Fruit fly (Drosophila melanogaster) whole organism, prepupa: ENCODE measurements around the gene CG11723.

Experiments used
- Eip75B ChIP-seq: fragments of 200-800 bp; sonication (Bioruptor generic); optimal IDR thresholded peaks from 3 replicates; lab custom pipeline; 2016; ENCODE audit warnings: missing biosample characterization, missing genetic modification characterization
- Ets96B ChIP-seq: fragments of 200-800 bp; optimal IDR thresholded peaks from 2 replicates; lab custom pipeline; 2019; ENCODE audit warnings: missing biosample characterization, mild to moderate bottlenecking, missing genetic modification characterization, moderate library complexity
- Hr38 ChIP-seq: sonication (Bioruptor generic); optimal IDR thresholded peaks from 2 replicates; lab custom pipeline; 2016; ENCODE audit warnings: missing biosample characterization, missing genetic modification characterization
- Hr39 ChIP-seq: fragments of 200-800 bp; sonication (Bioruptor generic); optimal IDR thresholded peaks from 2 replicates; lab custom pipeline; 2016; ENCODE audit warnings: missing biosample characterization, missing genetic modification characterization
- OdsH ChIP-seq: fragments of 200-800 bp; sonication (Bioruptor generic); optimal IDR thresholded peaks from 3 replicates; lab custom pipeline; 2016; ENCODE audit warnings: missing biosample characterization, missing genetic modification characterization
- cyc ChIP-seq: fragments of 200-800 bp; sonication (Bioruptor generic); optimal IDR thresholded peaks from 3 replicates; lab custom pipeline; 2016; ENCODE audit warnings: missing biosample characterization, missing genetic modification characterization
- dac ChIP-seq: fragments of 200-800 bp; sonication (Bioruptor generic); optimal IDR thresholded peaks from 2 replicates; lab custom pipeline; 2017; ENCODE audit warnings: missing biosample characterization, mild to moderate bottlenecking, missing genetic modification characterization
- esn ChIP-seq: fragments of 200-800 bp; sonication (Bioruptor generic); optimal IDR thresholded peaks from 2 replicates; lab custom pipeline; 2016; ENCODE audit warnings: missing biosample characterization, mild to moderate bottlenecking, missing genetic modification characterization, moderate library complexity
- fd85E ChIP-seq: fragments of 200-800 bp; sonication (Bioruptor generic); optimal IDR thresholded peaks from 3 replicates; lab custom pipeline; 2016; ENCODE audit warnings: missing biosample characterization, missing genetic modification characterization
- net ChIP-seq: fragments of 200-800 bp; sonication (Bioruptor generic); optimal IDR thresholded peaks from 3 replicates; lab custom pipeline; 2016; ENCODE audit warnings: missing biosample characterization, missing genetic modification characterization
- ss ChIP-seq, 2 experiments: fragments of 200-800 bp; sonication (Bioruptor generic); optimal IDR thresholded peaks; 2 replicates in 1 of 2; 3 replicates in 1 of 2; lab custom pipeline; 2017 to 2018; ENCODE audit warnings: mild to moderate bottlenecking in 2 of 2, missing biosample characterization in 2 of 2, missing genetic modification characterization in 2 of 2, moderate library complexity in 1 of 2
- vri ChIP-seq: fragments of 200-800 bp; sonication (Bioruptor generic); optimal IDR thresholded peaks from 3 replicates; lab custom pipeline; 2016; ENCODE audit warnings: missing biosample characterization, mild to moderate bottlenecking, missing genetic modification characterization

- TF ChIP-seq Hr38 (GFP tag; lab: Kevin White, UChicago) (no peak), fd85E (no peak), Ets96B (tag; lab: Kevin White, UChicago) (no peak), ss (GFP tag; optimal IDR thresholded peaks at IDR 0.05; lab: Kevin White, UChicago) (no peak), Eip75B (GFP tag; lab: Kevin White, UChicago) (no peak), dac (no peak), vri (GFP tag; lab: Kevin White, UChicago) (no peak), cyc (GFP tag; lab: Kevin White, UChicago) (no peak), OdsH (GFP tag; lab: Kevin White, UChicago) (no peak), net (GFP tag; lab: Kevin White, UChicago) (no peak), esn (no peak), Hr39 (GFP tag; lab: Kevin White, UChicago) (no peak)
These were observed 45.1 kb upstream of the CG11723 start, which contains the start of gene CG10874 for dm6 chr2L:2192123-2192601.
